Fruit fly (Drosophila melanogaster) whole organism, embryonic: ENCODE data around the gene CG15803.

Source experiments
- C15 ChIP-seq: fragments of 200-800 bp; sonication (Bioruptor generic); IDR thresholded peaks from 3 replicates; pipeline ENCODE4 v1.3.6; 2022; ENCODE audit warnings: missing biosample characterization, missing genetic modification characterization
- CG10267 ChIP-seq: fragments of 200-800 bp; sonication (Bioruptor generic); optimal IDR thresholded peaks from 2 replicates; lab custom pipeline; 2018; ENCODE audit warnings: missing biosample characterization, mild to moderate bottlenecking, missing genetic modification characterization, moderate library complexity
- CG11696 ChIP-seq: fragments of 200-800 bp; sonication (Bioruptor generic); IDR thresholded peaks from 2 replicates; pipeline ENCODE4 v1.3.6; 2022; ENCODE audit warnings: missing biosample characterization, missing genetic modification characterization
- CG12071 ChIP-seq: fragments of 200-800 bp; sonication (Bioruptor generic); optimal IDR thresholded peaks from 3 replicates; lab custom pipeline; 2018; ENCODE audit warnings: missing biosample characterization, mild to moderate bottlenecking, missing genetic modification characterization
- CG12155 ChIP-seq: fragments of 200-800 bp; sonication (Bioruptor generic); optimal IDR thresholded peaks from 3 replicates; lab custom pipeline; 2016; ENCODE audit warnings: missing biosample characterization, missing genetic modification characterization
- CG1233 ChIP-seq: fragments of 200-800 bp; sonication (Bioruptor generic); optimal IDR thresholded peaks from 4 replicates; lab custom pipeline; 2018; ENCODE audit warnings: missing biosample characterization, mild to moderate bottlenecking, missing genetic modification characterization
- CG14050 ChIP-seq: fragments of 200-800 bp; sonication (Bioruptor generic); IDR thresholded peaks from 3 replicates; pipeline ENCODE4 v1.3.6; 2022; ENCODE audit warnings: missing biosample characterization, missing genetic modification characterization
- CG1529 ChIP-seq: fragments of 200-800 bp; sonication (Bioruptor generic); optimal IDR thresholded peaks from 3 replicates; lab custom pipeline; 2018; ENCODE audit warnings: missing biosample characterization, missing genetic modification characterization
- CG15601 ChIP-seq: fragments of 200-800 bp; sonication (Bioruptor generic); optimal IDR thresholded peaks from 3 replicates; lab custom pipeline; 2019; ENCODE audit warnings: missing biosample characterization, mild to moderate bottlenecking, missing genetic modification characterization, moderate library complexity
- CG15696 ChIP-seq: fragments of 200-800 bp; sonication (Bioruptor generic); optimal IDR thresholded peaks from 2 replicates; lab custom pipeline; 2019; ENCODE audit warnings: missing biosample characterization, mild to moderate bottlenecking, missing genetic modification characterization, moderate library complexity
- CG17568 ChIP-seq: fragments of 200-800 bp; sonication (Bioruptor generic); optimal IDR thresholded peaks from 2 replicates; lab custom pipeline; 2018; ENCODE audit warnings: missing biosample characterization, mild to moderate bottlenecking, missing genetic modification characterization, moderate library complexity
- CG17829 ChIP-seq: fragments of 200-800 bp; optimal IDR thresholded peaks from 2 replicates; lab custom pipeline; 2019; ENCODE audit warnings: missing biosample characterization, mild to moderate bottlenecking, missing genetic modification characterization, moderate library complexity
- CG18476 ChIP-seq: fragments of 200-800 bp; sonication (Bioruptor generic); optimal IDR thresholded peaks from 2 replicates; lab custom pipeline; 2016; ENCODE audit warnings: missing biosample characterization, mild to moderate bottlenecking, missing genetic modification characterization
- CG18764 ChIP-seq: fragments of 200-800 bp; sonication (Bioruptor generic); optimal IDR thresholded peaks from 3 replicates; lab custom pipeline; 2016; ENCODE audit warnings: missing biosample characterization, missing genetic modification characterization
- CG2202 ChIP-seq: fragments of 200-800 bp; sonication (Bioruptor generic); optimal IDR thresholded peaks from 2 replicates; lab custom pipeline; 2018; ENCODE audit warnings: missing biosample characterization, mild to moderate bottlenecking, missing genetic modification characterization
- CG2712 ChIP-seq: fragments of 200-800 bp; optimal IDR thresholded peaks from 3 replicates; lab custom pipeline; 2019; ENCODE audit warnings: missing biosample characterization, mild to moderate bottlenecking, missing genetic modification characterization, moderate library complexity
- CG31388 ChIP-seq: fragments of 200-800 bp; sonication (Bioruptor generic); optimal IDR thresholded peaks from 2 replicates; lab custom pipeline; 2016; ENCODE audit warnings: missing biosample characterization, missing genetic modification characterization
- CG32767 ChIP-seq: fragments of 200-800 bp; sonication (Bioruptor generic); IDR thresholded peaks from 2 replicates; pipeline ENCODE4 v1.3.6; 2022; ENCODE audit warnings: missing biosample characterization, missing genetic modification characterization
- CG34224 ChIP-seq: fragments of 200-800 bp; sonication (Bioruptor generic); IDR thresholded peaks from 3 replicates; pipeline ENCODE4 v1.3.6; 2022; ENCODE audit warnings: missing biosample characterization, missing genetic modification characterization; ENCODE audit not compliant: partially characterized antibody
- CG34422 ChIP-seq: fragments of 200-800 bp; sonication (Bioruptor generic); IDR thresholded peaks from 3 replicates; pipeline ENCODE4 v1.3.6; 2022; ENCODE audit warnings: missing biosample characterization, missing genetic modification characterization
- CG3838 ChIP-seq: fragments of 200-800 bp; sonication (Bioruptor generic); optimal IDR thresholded peaks from 3 replicates; lab custom pipeline; 2016; ENCODE audit warnings: missing biosample characterization, missing genetic modification characterization
- CG6791 ChIP-seq: fragments of 200-800 bp; sonication (Bioruptor generic); IDR thresholded peaks from 3 replicates; pipeline ENCODE4 v1.3.6; 2022; ENCODE audit warnings: missing biosample characterization, missing genetic modification characterization; ENCODE audit not compliant: partially characterized antibody
- CG8478 ChIP-seq: fragments of >200 bp; optimal IDR thresholded peaks from 2 replicates; lab custom pipeline; 2018
- CG8765 ChIP-seq: fragments of 200-800 bp; sonication (Bioruptor generic); IDR thresholded peaks from 2 replicates; pipeline ENCODE4 v1.3.6; 2022; ENCODE audit warnings: missing biosample characterization, missing genetic modification characterization
- Chrac-16 ChIP-seq: fragments of 200-800 bp; sonication (Bioruptor generic); optimal IDR thresholded peaks from 3 replicates; lab custom pipeline; 2016; ENCODE audit warnings: missing biosample characterization, missing genetic modification characterization
- CoRest ChIP-seq: fragments of 200-800 bp; sonication (Bioruptor generic); optimal IDR thresholded peaks from 3 replicates; lab custom pipeline; 2018; ENCODE audit warnings: missing biosample characterization, mild to moderate bottlenecking, missing genetic modification characterization, moderate library complexity
- D19B ChIP-seq: fragments of 200-800 bp; sonication (Bioruptor generic); optimal IDR thresholded peaks from 2 replicates; lab custom pipeline; 2017; ENCODE audit warnings: missing biosample characterization, mild to moderate bottlenecking, missing genetic modification characterization
- E2f2 ChIP-seq: fragments of 200-800 bp; sonication (Bioruptor generic); IDR thresholded peaks from 2 replicates; pipeline ENCODE4 v1.3.6; 2022; ENCODE audit warnings: missing biosample characterization, missing genetic modification characterization
- HmgZ ChIP-seq: fragments of 200-800 bp; sonication (Bioruptor generic); optimal IDR thresholded peaks from 2 replicates; lab custom pipeline; 2018; ENCODE audit warnings: missing biosample characterization, mild to moderate bottlenecking, missing genetic modification characterization
- Max ChIP-seq: fragments of 200-800 bp; sonication (Bioruptor generic); optimal IDR thresholded peaks from 2 replicates; lab custom pipeline; 2016; ENCODE audit warnings: missing biosample characterization, mild to moderate bottlenecking, missing genetic modification characterization
- Meics ChIP-seq: fragments of 200-800 bp; sonication (Bioruptor generic); optimal IDR thresholded peaks from 2 replicates; lab custom pipeline; 2017; ENCODE audit warnings: missing biosample characterization, mild to moderate bottlenecking, missing genetic modification characterization
- Sox102F ChIP-seq: fragments of 200-800 bp; sonication (Bioruptor generic); optimal IDR thresholded peaks from 2 replicates; lab custom pipeline; 2018; ENCODE audit warnings: missing biosample characterization, mild to moderate bottlenecking, missing genetic modification characterization, moderate library complexity
- Tbp ChIP-seq: fragments of >200 bp; optimal IDR thresholded peaks from 2 replicates; lab custom pipeline; 2018; ENCODE audit warnings: missing biosample characterization, missing genetic modification characterization
- ab ChIP-seq: fragments of 200-800 bp; sonication (Bioruptor generic); optimal IDR thresholded peaks from 2 replicates; lab custom pipeline; 2016; ENCODE audit warnings: missing biosample characterization, missing genetic modification characterization
- bsh ChIP-seq, 2 experiments: fragments of 200-800 bp; sonication (Bioruptor generic); optimal IDR thresholded peaks; 2 replicates each; lab custom pipeline; 2017 to 2018; ENCODE audit warnings: mild to moderate bottlenecking in 2 of 2, missing biosample characterization in 2 of 2, missing genetic modification characterization in 2 of 2, moderate library complexity in 1 of 2
- crc ChIP-seq: fragments of 200-800 bp; sonication (Bioruptor generic); optimal IDR thresholded peaks from 2 replicates; lab custom pipeline; 2016; ENCODE audit warnings: missing biosample characterization, missing genetic modification characterization
- fd102C ChIP-seq: fragments of 200-800 bp; sonication (Bioruptor generic); optimal IDR thresholded peaks from 2 replicates; lab custom pipeline; 2018; ENCODE audit warnings: missing biosample characterization, mild to moderate bottlenecking, missing genetic modification characterization, moderate library complexity
- ken ChIP-seq: fragments of 200-800 bp; sonication (Bioruptor generic); IDR thresholded peaks from 3 replicates; pipeline ENCODE4 v1.3.6; 2022; ENCODE audit warnings: missing biosample characterization, missing genetic modification characterization
- lab ChIP-seq: fragments of 200-800 bp; sonication (Bioruptor generic); optimal IDR thresholded peaks from 3 replicates; lab custom pipeline; 2017; ENCODE audit warnings: missing biosample characterization, missing genetic modification characterization, mild to moderate bottlenecking, moderate library complexity, missing genetic modification reagents
- oc ChIP-seq: fragments of 200-800 bp; sonication (Bioruptor generic); optimal IDR thresholded peaks from 2 replicates; lab custom pipeline; 2018; ENCODE audit warnings: missing biosample characterization, mild to moderate bottlenecking, missing genetic modification characterization, moderate library complexity
- onecut ChIP-seq: fragments of 200-800 bp; sonication (Bioruptor generic); IDR thresholded peaks from 2 replicates; pipeline ENCODE4 v1.3.6; 2022; ENCODE audit warnings: missing biosample characterization, missing genetic modification characterization
- pnt ChIP-seq: fragments of 200-800 bp; sonication (Bioruptor generic); optimal IDR thresholded peaks from 3 replicates; lab custom pipeline; 2016; ENCODE audit warnings: missing biosample characterization, missing genetic modification characterization
- scrt ChIP-seq: fragments of 200-800 bp; sonication (Bioruptor generic); optimal IDR thresholded peaks from 2 replicates; lab custom pipeline; 2018; ENCODE audit warnings: missing biosample characterization, mild to moderate bottlenecking, missing genetic modification characterization, moderate library complexity
- sd ChIP-seq: fragments of 200-800 bp; sonication (Bioruptor generic); optimal IDR thresholded peaks from 3 replicates; lab custom pipeline; 2018; ENCODE audit warnings: missing biosample characterization, mild to moderate bottlenecking, missing genetic modification characterization, moderate library complexity
- sens-2 ChIP-seq: fragments of 200-800 bp; sonication (Bioruptor generic); IDR thresholded peaks from 2 replicates; pipeline ENCODE4 v1.3.6; 2022; ENCODE audit warnings: missing biosample characterization, missing genetic modification characterization
- slbo ChIP-seq: fragments of 200-800 bp; sonication (Bioruptor generic); IDR thresholded peaks from 2 replicates; pipeline ENCODE4 v1.3.6; 2022; ENCODE audit warnings: missing biosample characterization, missing genetic modification characterization
- toy ChIP-seq: fragments of 200-800 bp; sonication (Bioruptor generic); IDR thresholded peaks from 2 replicates; pipeline ENCODE4 v1.3.6; 2022; ENCODE audit warnings: missing biosample characterization, missing genetic modification characterization
- ttk ChIP-seq: fragments of 200-800 bp; sonication (Bioruptor generic); IDR thresholded peaks from 2 replicates; pipeline ENCODE4 v2.1.2; 2022; ENCODE audit warnings: missing biosample characterization, missing genetic modification characterization
- yki ChIP-seq: fragments of >200 bp; optimal IDR thresholded peaks from 3 replicates; lab custom pipeline; 2018

The CG15803 gene

dm6 chr3R:18397834-18398378 lies 37.4 kb upstream of the CG15803 start (continued):
- TF ChIP-seq scrt (GFP tag; lab: Kevin White, UChicago), result no peak
- no peak for TF ChIP-seq CG31388 (GFP tag; lab: Kevin White, UChicago)
- TF ChIP-seq slbo (GFP tag; lab: Robert Waterston, UW), result no peak
- no peak for TF ChIP-seq ken
- peak; percentile 71 for TF ChIP-seq CG11696 (GFP tag; lab: Robert Waterston, UW)
- TF ChIP-seq CoRest, result no peak
- TF ChIP-seq CG2712, result no peak
- no peak for TF ChIP-seq CG8478 (lab: Kevin White, UChicago)
- peak; percentile 77 for TF ChIP-seq sd (tag; lab: Kevin White, UChicago)
- peak; percentile 58; the same call in 1 of the 2 replicates for TF ChIP-seq CG8765 (GFP tag; lab: Robert Waterston, UW)
- TF ChIP-seq pnt (GFP tag; lab: Kevin White, UChicago), result no peak
- TF ChIP-seq CG15696 (tag; lab: Kevin White, UChicago), result no peak
- no peak for TF ChIP-seq Chrac-16 (GFP tag; lab: Kevin White, UChicago)
- TF ChIP-seq Max (GFP tag; lab: Kevin White, UChicago), result no peak
- peak; percentile 57 for TF ChIP-seq sens-2 (GFP tag; lab: Robert Waterston, UW)
- TF ChIP-seq CG18476 (GFP tag; lab: Kevin White, UChicago), result no peak
- TF ChIP-seq toy (GFP tag; lab: Robert Waterston, UW), result no peak
- TF ChIP-seq CG1233, result no peak

- TF ChIP-seq HmgZ (tag; lab: Kevin White, UChicago) (peak; percentile 94), slbo (GFP tag; lab: Robert Waterston, UW) (peak; percentile 95), CG12071 (peak; percentile 83), CG17829 (peak; percentile 94), CG34224 (GFP tag; lab: Robert Waterston, UW) (peak; percentile 47), CG1529 (peak; percentile 93), CG34422 (peak; percentile 89), oc (tag; lab: Kevin White, UChicago) (peak; percentile 98), CG2202 (tag; lab: Kevin White, UChicago) (peak; percentile 94), CG3838 (GFP tag; lab: Kevin White, UChicago) (peak; percentile 89), crc (peak; percentile 89), Tbp (GFP tag; lab: Kevin White, UChicago) (no peak), CG6791 (GFP tag; lab: Robert Waterston, UW) (no peak), E2f2 (peak; percentile 74), Sox102F (GFP tag; lab: Kevin White, UChicago) (peak; percentile 97), bsh (GFP tag; optimal IDR thresholded peaks at IDR 0.05; lab: Kevin White, UChicago) (peak; percentile 91 to 98), CG18764 (GFP tag; lab: Kevin White, UChicago) (peak; percentile 79), Meics (GFP tag; lab: Kevin White, UChicago) (peak; percentile 92), CG15601 (tag; lab: Kevin White, UChicago) (peak; percentile 92), CG32767 (GFP tag; lab: Robert Waterston, UW) (peak; percentile 92), yki (lab: Kevin White, UChicago) (peak; percentile 41), onecut (GFP tag; lab: Robert Waterston, UW) (peak; percentile 89), CG10267 (tag; lab: Kevin White, UChicago) (peak; percentile 90), ttk (GFP tag; lab: Robert Waterston, UW) (peak; percentile 92), CG17568 (GFP tag; lab: Kevin White, UChicago) (peak; percentile 85), C15 (peak; percentile 77; the same call in 2 of the 3 replicates), CG14050 (GFP tag; lab: Robert Waterston, UW) (peak; percentile 90), CG12155 (GFP tag; lab: Kevin White, UChicago) (peak; percentile 92), lab (peak; percentile 97), D19B (GFP tag; lab: Kevin White, UChicago) (peak; percentile 77), fd102C (peak; percentile 57), ab (GFP tag; lab: Kevin White, UChicago) (peak; percentile 94)
Measured at dm6 chr3R:18396801-18397604, 36.5 kb upstream of the CG15803 start, which contains the start of gene Vti1b. Vti1b (plus strand) TSS chr3R:18396995.
